Worm (Caenorhabditis elegans) whole organism, young adult: ENCODE data around the gene nstp-3.

Experiments
- B0019.2 ChIP-seq: fragments of 200-800 bp; sonication (Bioruptor generic); conservative IDR thresholded peaks from 2 replicates; pipeline ENCODE4 v1.3.6; 2022; ENCODE audit warnings: missing genetic modification reagents, missing genetic modification characterization, missing compliant biosample characterization
- B0035.1 ChIP-seq: sonication (generic microtip); optimal IDR thresholded peaks from 2 replicates; lab custom pipeline; 2016; ENCODE audit warnings: missing genetic modification characterization, mild to moderate bottlenecking, missing compliant biosample characterization, missing genotype, missing genetic modification reagents
- C06A6.2 ChIP-seq: fragments of 200-800 bp; sonication (Bioruptor generic); conservative IDR thresholded peaks from 2 replicates; pipeline ENCODE4 v1.3.6; 2022; ENCODE audit warnings: missing genetic modification characterization, missing compliant biosample characterization
- C17E4.6 ChIP-seq: fragments of 200-800 bp; sonication (Bioruptor generic); IDR thresholded peaks from 2 replicates; pipeline ENCODE4 v1.3.6; 2022; ENCODE audit warnings: missing genetic modification reagents, missing genetic modification characterization, missing compliant biosample characterization
- F33H1.4 ChIP-seq: fragments of 200-800 bp; sonication (Bioruptor generic); IDR thresholded peaks from 2 replicates; pipeline ENCODE4 v1.3.6; 2022; ENCODE audit warnings: missing genetic modification reagents, missing genetic modification characterization, missing compliant biosample characterization
- K11D2.4 ChIP-seq: fragments of 200-800 bp; sonication (Bioruptor generic); IDR thresholded peaks from 2 replicates; pipeline ENCODE4 v1.3.6; 2022; ENCODE audit warnings: missing genetic modification reagents, missing genetic modification characterization, missing compliant biosample characterization
- Y56A3A.18 ChIP-seq: fragments of 200-800 bp; sonication (Bioruptor generic); IDR thresholded peaks from 2 replicates; pipeline ENCODE4 v1.3.6; 2022; ENCODE audit warnings: missing genetic modification reagents, missing genetic modification characterization, missing compliant biosample characterization
- ZK185.1 ChIP-seq: sonication (generic microtip); optimal IDR thresholded peaks from 2 replicates; lab custom pipeline; 2016; ENCODE audit warnings: mild to moderate bottlenecking, missing genetic modification characterization, missing compliant biosample characterization; ENCODE audit not compliant: poor library complexity, severe bottlenecking
- aptf-2 ChIP-seq: fragments of 200-800 bp; sonication (Bioruptor generic); conservative IDR thresholded peaks from 2 replicates; pipeline ENCODE4 v1.3.6; 2022; ENCODE audit warnings: missing genetic modification reagents, missing genetic modification characterization, missing compliant biosample characterization
- athp-1 ChIP-seq: sonication (generic microtip); optimal IDR thresholded peaks from 2 replicates; lab custom pipeline; 2017; ENCODE audit warnings: mild to moderate bottlenecking, missing genetic modification characterization, missing compliant biosample characterization
- attf-5 ChIP-seq: fragments of 200-800 bp; sonication (Bioruptor generic); optimal IDR thresholded peaks from 2 replicates; lab custom pipeline; 2018; ENCODE audit warnings: mild to moderate bottlenecking, missing genetic modification characterization, missing compliant biosample characterization
- bed-2 ChIP-seq: fragments of 200-800 bp; sonication (Bioruptor generic); IDR thresholded peaks from 2 replicates; pipeline ENCODE4 v1.3.6; 2022; ENCODE audit warnings: missing genetic modification reagents, missing genetic modification characterization, missing compliant biosample characterization
- ccch-3 ChIP-seq: fragments of 200-800 bp; sonication (Bioruptor generic); optimal IDR thresholded peaks from 2 replicates; lab custom pipeline; 2018; ENCODE audit warnings: mild to moderate bottlenecking, missing genetic modification characterization, missing compliant biosample characterization
- cebp-1 ChIP-seq, 2 experiments: fragments of 200-800 bp in 1 of 2; sonication (Bioruptor generic) in 1 of 2; sonication (generic microtip) in 1 of 2; IDR thresholded peaks in 1 of 2; optimal IDR thresholded peaks in 1 of 2; 2 replicates each; pipeline versions ENCODE4 v1.3.6 to Lab custom; 2017 to 2022; ENCODE audit warnings: missing compliant biosample characterization in 2 of 2, missing genetic modification characterization in 2 of 2, mild to moderate bottlenecking in 1 of 2, missing genetic modification reagents in 1 of 2, moderate library complexity in 1 of 2
- cebp-2 ChIP-seq: fragments of 200-800 bp; sonication (Bioruptor generic); IDR thresholded peaks from 2 replicates; pipeline ENCODE4 v1.3.6; 2022; ENCODE audit warnings: missing genetic modification characterization, missing compliant biosample characterization
- ceh-27 ChIP-seq: fragments of 200-800 bp; sonication (Bioruptor generic); optimal IDR thresholded peaks from 2 replicates; lab custom pipeline; 2018; ENCODE audit warnings: mild to moderate bottlenecking, missing genetic modification characterization, moderate library complexity, missing compliant biosample characterization
- ceh-40 ChIP-seq: fragments of 200-800 bp; sonication (Bioruptor generic); IDR thresholded peaks from 2 replicates; pipeline ENCODE4 v1.3.6; 2022; ENCODE audit warnings: missing genetic modification characterization, missing compliant biosample characterization
- ceh-79 ChIP-seq: sonication (generic microtip); optimal IDR thresholded peaks from 2 replicates; lab custom pipeline; 2017; ENCODE audit warnings: mild to moderate bottlenecking, missing genetic modification characterization, missing compliant biosample characterization
- ceh-91 ChIP-seq: fragments of 200-800 bp; sonication (Bioruptor generic); IDR thresholded peaks from 2 replicates; pipeline ENCODE4 v1.3.6; 2022; ENCODE audit warnings: missing genetic modification reagents, missing genetic modification characterization, missing compliant biosample characterization
- die-1 ChIP-seq: sonication (generic microtip); optimal IDR thresholded peaks from 2 replicates; lab custom pipeline; 2016; ENCODE audit warnings: missing genotype, mild to moderate bottlenecking, missing genetic modification characterization, missing compliant biosample characterization
- efl-1 ChIP-seq: fragments of 150-350 bp; optimal IDR thresholded peaks from 2 replicates; lab custom pipeline; 2014; ENCODE audit warnings: missing biosample characterization, missing genetic modification reagents, missing genetic modification characterization
- egl-44 ChIP-seq: fragments of 200-800 bp; sonication (Bioruptor generic); IDR thresholded peaks from 2 replicates; pipeline ENCODE4 v1.3.6; 2022; ENCODE audit warnings: missing genetic modification reagents, missing genetic modification characterization, missing compliant biosample characterization
- ets-4 ChIP-seq: fragments of 200-800 bp; sonication (Bioruptor generic); optimal IDR thresholded peaks from 2 replicates; lab custom pipeline; 2018; ENCODE audit warnings: mild to moderate bottlenecking, missing genetic modification characterization, missing compliant biosample characterization
- him-1 ChIP-seq: sonication (generic microtip); optimal IDR thresholded peaks from 2 replicates; lab custom pipeline; 2016; ENCODE audit warnings: missing genotype, missing genetic modification reagents, missing genetic modification characterization, missing compliant biosample characterization
- hmg-1.2 ChIP-seq: fragments of 200-800 bp; sonication (Bioruptor generic); IDR thresholded peaks from 2 replicates; pipeline ENCODE4 v1.3.6; 2022; ENCODE audit warnings: missing genetic modification reagents, missing genetic modification characterization, missing compliant biosample characterization
- hsf-1 ChIP-seq: fragments of 200-800 bp; sonication (Bioruptor generic); IDR thresholded peaks from 2 replicates; pipeline ENCODE4 v1.3.6; 2022; ENCODE audit warnings: missing genetic modification reagents, missing genetic modification characterization, missing compliant biosample characterization
- lag-1 ChIP-seq: fragments of 200-800 bp; sonication (Bioruptor generic); IDR thresholded peaks from 2 replicates; pipeline ENCODE4 v1.3.6; 2022; ENCODE audit warnings: missing genetic modification reagents, missing genetic modification characterization, missing compliant biosample characterization
- let-526 ChIP-seq: fragments of 200-800 bp; sonication (Bioruptor generic); IDR thresholded peaks from 2 replicates; pipeline ENCODE4 v1.3.6; 2022; ENCODE audit warnings: missing genetic modification reagents, missing genetic modification characterization, missing compliant biosample characterization
- lin-35 ChIP-seq, 3 experiments: fragments of 150-350 bp in 2 of 3; sonication (generic microtip) in 1 of 3; optimal IDR thresholded peaks; 2 replicates each; lab custom pipeline; 2014 to 2018; ENCODE audit warnings: missing biosample characterization in 3 of 3, missing genetic modification characterization in 3 of 3, missing genetic modification reagents in 3 of 3
- lin-54 ChIP-seq: fragments of 200-800 bp; sonication (Bioruptor generic); optimal IDR thresholded peaks from 2 replicates; lab custom pipeline; 2018; ENCODE audit warnings: mild to moderate bottlenecking, missing genetic modification characterization, missing compliant biosample characterization
- lsl-1 ChIP-seq: fragments of 200-800 bp; sonication (Bioruptor generic); optimal IDR thresholded peaks from 2 replicates; lab custom pipeline; 2018; ENCODE audit warnings: mild to moderate bottlenecking, missing genetic modification characterization, moderate library complexity, missing compliant biosample characterization
- madf-3 ChIP-seq: fragments of 200-800 bp; sonication (Bioruptor generic); IDR thresholded peaks from 2 replicates; pipeline ENCODE4 v1.3.6; 2022; ENCODE audit warnings: missing genetic modification reagents, missing genetic modification characterization, missing compliant biosample characterization
- madf-6 ChIP-seq: fragments of 200-800 bp; sonication (Bioruptor generic); IDR thresholded peaks from 2 replicates; pipeline ENCODE4 v1.3.6; 2022; ENCODE audit warnings: missing genetic modification reagents, missing genetic modification characterization, missing compliant biosample characterization
- mcd-1 ChIP-seq: fragments of 200-800 bp; sonication (Bioruptor generic); IDR thresholded peaks from 2 replicates; pipeline ENCODE4 v1.3.6; 2022; ENCODE audit warnings: missing genetic modification reagents, missing genetic modification characterization, missing compliant biosample characterization
- mxl-1 ChIP-seq: sonication (generic microtip); optimal IDR thresholded peaks from 2 replicates; lab custom pipeline; 2016; ENCODE audit warnings: missing genetic modification characterization, missing compliant biosample characterization
- nhr-80 ChIP-seq: sonication (generic microtip); optimal IDR thresholded peaks from 2 replicates; lab custom pipeline; 2016; ENCODE audit warnings: missing genetic modification characterization, missing compliant biosample characterization
- nhr-90 ChIP-seq: sonication (generic microtip); optimal IDR thresholded peaks from 2 replicates; lab custom pipeline; 2016; ENCODE audit warnings: missing genotype, mild to moderate bottlenecking, missing genetic modification characterization, missing compliant biosample characterization
- pbrm-1 ChIP-seq: fragments of 200-800 bp; sonication (Bioruptor generic); IDR thresholded peaks from 2 replicates; pipeline ENCODE4 v1.3.6; 2022; ENCODE audit warnings: missing genetic modification reagents, missing genetic modification characterization, missing compliant biosample characterization
- repo-1 ChIP-seq: sonication (generic microtip); optimal IDR thresholded peaks from 2 replicates; lab custom pipeline; 2017; ENCODE audit warnings: mild to moderate bottlenecking, missing genetic modification characterization, missing compliant biosample characterization
- sea-2 ChIP-seq: fragments of 200-800 bp; sonication (Bioruptor generic); IDR thresholded peaks from 2 replicates; pipeline ENCODE4 v1.3.6; 2022; ENCODE audit warnings: missing genetic modification characterization, missing compliant biosample characterization
- snpc-1.3 ChIP-seq: sonication (generic microtip); optimal IDR thresholded peaks from 2 replicates; lab custom pipeline; 2017; ENCODE audit warnings: missing genetic modification characterization, mild to moderate bottlenecking, missing compliant biosample characterization, antibody characterized with exemption, moderate library complexity, missing genotype, missing genetic modification reagents; ENCODE audit not compliant: insufficient read depth
- snpc-3.4 ChIP-seq: sonication (generic microtip); optimal IDR thresholded peaks from 2 replicates; lab custom pipeline; 2017; ENCODE audit warnings: missing genetic modification characterization, mild to moderate bottlenecking, missing compliant biosample characterization, antibody characterized with exemption, moderate library complexity, missing genotype, missing genetic modification reagents
- snpc-4 ChIP-seq, 5 experiments: fragments of 150-350 bp in 1 of 5; sonication (generic microtip) in 4 of 5; optimal IDR thresholded peaks; 2 replicates each; lab custom pipeline; 2014 to 2018; ENCODE audit warnings: missing genetic modification characterization in 5 of 5, missing biosample characterization in 3 of 5, antibody characterized with exemption in 2 of 5, mild to moderate bottlenecking in 2 of 5, missing compliant biosample characterization in 2 of 5, missing genotype in 2 of 5, moderate library complexity in 2 of 5, missing genetic modification reagents in 1 of 5
- tlf-1 ChIP-seq: fragments of 200-800 bp; sonication (Bioruptor generic); optimal IDR thresholded peaks from 2 replicates; lab custom pipeline; 2018; ENCODE audit warnings: mild to moderate bottlenecking, missing genetic modification characterization, missing compliant biosample characterization
- ztf-18 ChIP-seq: sonication (generic microtip); optimal IDR thresholded peaks from 2 replicates; lab custom pipeline; 2016; ENCODE audit warnings: missing genotype, mild to moderate bottlenecking, missing genetic modification characterization, missing compliant biosample characterization
- ztf-25 ChIP-seq: fragments of 200-800 bp; sonication (Bioruptor generic); IDR thresholded peaks from 2 replicates; pipeline ENCODE4 v1.3.6; 2022; ENCODE audit warnings: missing genetic modification reagents, missing genetic modification characterization, missing compliant biosample characterization
- ztf-6 ChIP-seq: fragments of 200-800 bp; sonication (Bioruptor generic); IDR thresholded peaks from 2 replicates; pipeline ENCODE4 v1.3.6; 2022; ENCODE audit warnings: missing genetic modification reagents, missing genetic modification characterization, missing compliant biosample characterization

Gene nstp-3

ce11 chrV:5842507-5843144 is 44.6 kb upstream of the nstp-3 start:
- TF ChIP-seq cebp-1 (GFP tag; IDR thresholded peaks at IDR 0.05; lab: Robert Waterston, UW), result peak; percentile 74
- peak; percentile 82 for TF ChIP-seq cebp-1 (tag; optimal IDR thresholded peaks at IDR 0.05; lab: Kevin White, UChicago)
- TF ChIP-seq ztf-18 (tag; lab: Kevin White, UChicago), result no peak
- no peak for TF ChIP-seq pbrm-1 (GFP tag; lab: Robert Waterston, UW)
- no peak for TF ChIP-seq B0019.2 (GFP tag; lab: Robert Waterston, UW)
- TF ChIP-seq him-1 (tag; lab: Kevin White, UChicago), result no peak
- no peak; the same call in 1 of the 2 replicates for TF ChIP-seq let-526 (GFP tag; lab: Robert Waterston, UW)
- TF ChIP-seq ets-4, result no peak
- TF ChIP-seq lag-1 (GFP tag; lab: Robert Waterston, UW), result no peak
- TF ChIP-seq lin-35 (GFP tag; optimal IDR thresholded peaks at IDR 0.05; lab: Kevin White, UChicago), result no peak
- no peak for TF ChIP-seq ceh-27 (GFP tag; lab: Kevin White, UChicago)
- TF ChIP-seq ceh-91 (GFP tag; lab: Robert Waterston, UW), result no peak
- no peak for TF ChIP-seq B0035.1
- peak; percentile 33; the same call in 1 of the 2 replicates for TF ChIP-seq madf-3 (GFP tag; lab: Robert Waterston, UW)
- TF ChIP-seq ztf-25 (GFP tag; lab: Robert Waterston, UW), result no peak
- no peak for TF ChIP-seq aptf-2 (GFP tag; lab: Robert Waterston, UW)
- TF ChIP-seq mxl-1 (tag; lab: Kevin White, UChicago), result no peak
- no peak for TF ChIP-seq ztf-6 (GFP tag; lab: Robert Waterston, UW)
- TF ChIP-seq egl-44, result no peak
- TF ChIP-seq snpc-3.4 (tag; lab: Kevin White, UChicago), result no peak
- TF ChIP-seq die-1 (tag; lab: Kevin White, UChicago), result no peak
- no peak for TF ChIP-seq hsf-1 (GFP tag; lab: Robert Waterston, UW)
- peak; percentile 9 for TF ChIP-seq nhr-80 (tag; lab: Kevin White, UChicago)
- no peak for TF ChIP-seq attf-5 (GFP tag; lab: Kevin White, UChicago)
- TF ChIP-seq ccch-3 (GFP tag; lab: Kevin White, UChicago), result no peak
- no peak for TF ChIP-seq C17E4.6 (GFP tag; lab: Robert Waterston, UW)
- no peak for TF ChIP-seq snpc-4 (GFP tag; optimal IDR thresholded peaks at IDR 0.05; lab: Kevin White, UChicago)
- no peak for TF ChIP-seq snpc-4 (tag; optimal IDR thresholded peaks at IDR 0.05; lab: Kevin White, UChicago)
- no peak for TF ChIP-seq Y56A3A.18 (GFP tag; lab: Robert Waterston, UW)
- no peak for TF ChIP-seq ceh-79 (tag; lab: Kevin White, UChicago)
- TF ChIP-seq lsl-1 (GFP tag; lab: Kevin White, UChicago), result no peak
- TF ChIP-seq ceh-40, result no peak
- TF ChIP-seq K11D2.4 (GFP tag; lab: Robert Waterston, UW), result no peak; the same call in 1 of the 2 replicates
- TF ChIP-seq C06A6.2 (GFP tag; lab: Robert Waterston, UW), result no peak
- no peak for TF ChIP-seq athp-1 (tag; lab: Kevin White, UChicago)
- TF ChIP-seq efl-1 (GFP tag; lab: Kevin White, UChicago), result no peak
- no peak for TF ChIP-seq madf-6 (GFP tag; lab: Robert Waterston, UW)
- 0 out of 2 replicates have a peak, but pooled peaks have one; percentile 73 for TF ChIP-seq sea-2 (GFP tag; lab: Robert Waterston, UW)
- TF ChIP-seq snpc-1.3 (tag; lab: Kevin White, UChicago), result no peak
- TF ChIP-seq hmg-1.2 (GFP tag; lab: Robert Waterston, UW), result 0 out of 2 replicates have a peak, but pooled peaks have one; percentile 3
- no peak for TF ChIP-seq lin-54 (GFP tag; lab: Kevin White, UChicago)
- no peak for TF ChIP-seq ZK185.1 (tag; lab: Kevin White, UChicago)
- TF ChIP-seq mcd-1 (GFP tag; lab: Robert Waterston, UW), result no peak
- TF ChIP-seq F33H1.4 (GFP tag; lab: Robert Waterston, UW), result no peak
- TF ChIP-seq tlf-1 (GFP tag; lab: Kevin White, UChicago), result peak; percentile 25
- no peak for TF ChIP-seq nhr-90
- peak; percentile 18 for TF ChIP-seq repo-1 (tag; lab: Kevin White, UChicago)
- no peak for TF ChIP-seq cebp-2 (GFP tag; lab: Robert Waterston, UW)
- TF ChIP-seq bed-2 (GFP tag; lab: Robert Waterston, UW), result no peak
